Fruit fly (Drosophila melanogaster): Measurements from ENCODE around the gene Septin1.

Gene Septin1

DNA sequence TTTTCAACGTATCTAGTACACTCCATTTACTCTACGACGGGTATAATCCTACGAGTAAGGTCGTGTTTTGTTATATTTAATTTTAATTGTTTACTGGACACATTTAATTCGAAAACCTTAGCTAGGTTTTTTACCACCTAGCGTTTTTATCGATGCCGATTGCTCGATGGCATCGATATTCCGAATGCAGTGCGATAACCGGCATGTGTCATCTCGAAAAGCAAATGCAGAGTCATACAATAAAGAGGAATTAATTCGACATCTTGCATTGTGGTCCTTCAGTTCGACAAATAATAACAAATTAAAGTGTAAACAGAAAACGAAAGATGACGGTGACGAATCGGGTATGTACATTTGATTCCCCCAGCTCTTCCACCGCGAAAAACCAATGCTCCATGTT lies 42.2 kb upstream of the Septin1 start, which contains the start of gene Rpt6 (continued):
- TF ChIP-seq Sry-β (GFP tag; optimal IDR thresholded peaks at IDR 0.05): peak; percentile 66
- no peak for TF ChIP-seq CG6689 (GFP tag; IDR thresholded peaks at IDR 0.05)
- TF ChIP-seq CG14710 (tag; optimal IDR thresholded peaks at IDR 0.05): peak; percentile 45
- no peak for TF ChIP-seq ERR (GFP tag; optimal IDR thresholded peaks at IDR 0.05)
- no peak for TF ChIP-seq CG14014 (GFP tag; IDR thresholded peaks at IDR 0.05)
- peak; percentile 77 for TF ChIP-seq bbx (GFP tag; IDR thresholded peaks at IDR 0.05; ENCODE audit: partially characterized antibody)
- TF ChIP-seq Dp (GFP tag; optimal IDR thresholded peaks at IDR 0.05): peak; percentile 60
- no peak for TF ChIP-seq ash1 (GFP tag; optimal IDR thresholded peaks at IDR 0.05)
- TF ChIP-seq row (GFP tag; IDR thresholded peaks at IDR 0.05): peak; percentile 44; the same call in 2 of the 3 replicates
- peak; percentile 76 for TF ChIP-seq CG4820 (GFP tag; optimal IDR thresholded peaks at IDR 0.05)
- peak; percentile 74 for TF ChIP-seq stwl (tag; optimal IDR thresholded peaks at IDR 0.05)
- no peak for TF ChIP-seq mam (GFP tag; optimal IDR thresholded peaks at IDR 0.05)
- 0 out of 2 replicates have a peak, but pooled peaks have one; percentile 4 for TF ChIP-seq slbo (GFP tag; IDR thresholded peaks at IDR 0.05)
- peak; percentile 79 for TF ChIP-seq hb (GFP tag; IDR thresholded peaks at IDR 0.05; ENCODE audit: partially characterized antibody)
- TF ChIP-seq CG7271 (tag; optimal IDR thresholded peaks at IDR 0.05): no peak
- TF ChIP-seq CG3281 (GFP tag; optimal IDR thresholded peaks at IDR 0.05): no peak
- no peak for TF ChIP-seq luna (GFP tag; optimal IDR thresholded peaks at IDR 0.05)
- peak; percentile 21 for TF ChIP-seq gro (GFP tag; optimal IDR thresholded peaks at IDR 0.05)
- TF ChIP-seq HLH4C (GFP tag; IDR thresholded peaks at IDR 0.05; ENCODE audit: partially characterized antibody): peak; percentile 80
- TF ChIP-seq CkIIα-i1 (GFP tag; IDR thresholded peaks at IDR 0.05): no peak
- peak; percentile 75 for TF ChIP-seq Myb (GFP tag; optimal IDR thresholded peaks at IDR 0.05)
- no peak for TF ChIP-seq Chrac-16 (GFP tag; optimal IDR thresholded peaks at IDR 0.05)
- peak; percentile 7 for TF ChIP-seq Sin3A (optimal IDR thresholded peaks at IDR 0.05)
- TF ChIP-seq Hand (GFP tag; optimal IDR thresholded peaks at IDR 0.05): no peak
- TF ChIP-seq ara (GFP tag; IDR thresholded peaks at IDR 0.05): no peak
- no peak for TF ChIP-seq CG8388 (GFP tag; optimal IDR thresholded peaks at IDR 0.05)
- TF ChIP-seq Doc3 (GFP tag; IDR thresholded peaks at IDR 0.05; ENCODE audit: partially characterized antibody): peak; percentile 46; the same call in 1 of the 3 replicates
- TF ChIP-seq D19A (tag; optimal IDR thresholded peaks at IDR 0.05): peak; percentile 1
- no peak for TF ChIP-seq CG11093 (GFP tag; IDR thresholded peaks at IDR 0.05)
- no peak for TF ChIP-seq CG14965 (GFP tag; optimal IDR thresholded peaks at IDR 0.05; ENCODE audit: borderline replicate concordance)
- peak; percentile 43 for TF ChIP-seq pita (GFP tag; optimal IDR thresholded peaks at IDR 0.05)
- no peak for TF ChIP-seq CG4404 (GFP tag; IDR thresholded peaks at IDR 0.05)
- peak; percentile 4 for TF ChIP-seq CG8924 (tag; optimal IDR thresholded peaks at IDR 0.05)
- peak; percentile 44; the same call in 1 of the 2 replicates for TF ChIP-seq CG42726 (GFP tag; IDR thresholded peaks at IDR 0.05; ENCODE audit: partially characterized antibody)
- peak; percentile 74 for TF ChIP-seq unc-4 (GFP tag; IDR thresholded peaks at IDR 0.05; ENCODE audit: partially characterized antibody)
- no peak for TF ChIP-seq gce (GFP tag; IDR thresholded peaks at IDR 0.05)
- peak; percentile 64 for TF ChIP-seq sens (GFP tag)
- peak; percentile 80 for TF ChIP-seq CG13287 (GFP tag; IDR thresholded peaks at IDR 0.05; ENCODE audit: partially characterized antibody)
- no peak for TF ChIP-seq Hr39 (optimal IDR thresholded peaks at IDR 0.05)
- no peak for TF ChIP-seq CG31441 (GFP tag; IDR thresholded peaks at IDR 0.05)
- peak in 1 of 2 experiments; percentile 31 for TF ChIP-seq Pdp1 (GFP tag; optimal IDR thresholded peaks at IDR 0.05)
- TF ChIP-seq Deaf1 (tag; optimal IDR thresholded peaks at IDR 0.05): no peak
- TF ChIP-seq inv (GFP tag; IDR thresholded peaks at IDR 0.05; ENCODE audit: partially characterized antibody): peak; percentile 67
- no peak for TF ChIP-seq bigmax (GFP tag; optimal IDR thresholded peaks at IDR 0.05)
- no peak for TF ChIP-seq HLHmδ (GFP tag; optimal IDR thresholded peaks at IDR 0.05)
- peak; percentile 17 for TF ChIP-seq HmgZ (tag; optimal IDR thresholded peaks at IDR 0.05)
- peak; percentile 26 for TF ChIP-seq CG2712 (tag; optimal IDR thresholded peaks at IDR 0.05)
- no peak for TF ChIP-seq CG11456 (GFP tag; IDR thresholded peaks at IDR 0.05)
- no peak for TF ChIP-seq CG12155 (GFP tag; optimal IDR thresholded peaks at IDR 0.05)
- TF ChIP-seq sens-2 (GFP tag; IDR thresholded peaks at IDR 0.05): no peak
- TF ChIP-seq CG17328 (GFP tag; IDR thresholded peaks at IDR 0.05): no peak

Measured in whole organism, embryonic.